Fruit fly (Drosophila melanogaster): Measurements from ENCODE around the gene ome.

- TF ChIP-seq CG32121 (GFP tag; IDR thresholded peaks at IDR 0.05), result no peak
- TF ChIP-seq EcR (GFP tag; optimal IDR thresholded peaks at IDR 0.05), result no peak
- TF ChIP-seq CG17806 (tag; optimal IDR thresholded peaks at IDR 0.05), result no peak
- no peak for TF ChIP-seq CG15710 (tag; optimal IDR thresholded peaks at IDR 0.05)
- no peak for TF ChIP-seq CG34367 (tag; optimal IDR thresholded peaks at IDR 0.05)
- no peak for TF ChIP-seq D1 (tag; optimal IDR thresholded peaks at IDR 0.05)
- no peak for TF ChIP-seq Snoo (tag; optimal IDR thresholded peaks at IDR 0.05)
- no peak for TF ChIP-seq fd96Ca (GFP tag; IDR thresholded peaks at IDR 0.05)
- no peak for TF ChIP-seq Ets98B (GFP tag; IDR thresholded peaks at IDR 0.05)
- TF ChIP-seq gl (tag; optimal IDR thresholded peaks at IDR 0.05), result no peak
- TF ChIP-seq CG12605 (GFP tag; IDR thresholded peaks at IDR 0.05), result no peak
- TF ChIP-seq rn (GFP tag; IDR thresholded peaks at IDR 0.05), result no peak
- no peak for TF ChIP-seq CG4496 (GFP tag; IDR thresholded peaks at IDR 0.05)
These were observed 60.8 kb downstream of the ome start, which contains the start of gene CG13471 for dm6 chr3L:14733417-14733816.
